Fruit fly (Drosophila melanogaster): ENCODE measurements around the gene Whamy.

The Whamy gene

DNA sequence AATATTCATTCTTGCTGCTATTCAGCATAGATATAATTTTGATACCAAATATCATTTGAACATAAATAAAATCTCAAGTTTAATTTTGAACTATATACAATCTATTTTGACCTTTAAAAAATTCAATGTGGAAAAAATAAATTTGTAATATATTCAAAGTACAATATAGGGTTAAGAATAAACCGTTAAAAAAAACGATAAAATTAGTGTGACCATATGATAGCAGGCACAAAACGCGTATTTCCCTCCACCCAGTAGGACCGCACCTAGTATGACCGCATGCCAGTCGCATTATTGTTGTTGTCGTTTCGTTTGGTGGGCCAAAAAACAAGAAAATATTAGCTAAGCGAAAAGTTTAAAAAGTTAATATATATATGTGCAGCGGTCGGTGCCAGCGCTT, 18.8 kb upstream of the Whamy start, which contains the start of gene CG8516:
CG8516 (plus strand) TSS at position 278 of the 400 bp plus-strand sequence.
- TF ChIP-seq Usf (GFP tag; optimal IDR thresholded peaks at IDR 0.05) (no peak), bigmax (GFP tag; optimal IDR thresholded peaks at IDR 0.05) (peak; percentile 38), CG16863 (GFP tag; optimal IDR thresholded peaks at IDR 0.05) (no peak), CG2202 (tag; optimal IDR thresholded peaks at IDR 0.05) (no peak), CG18764 (GFP tag; optimal IDR thresholded peaks at IDR 0.05) (no peak), CG13296 (GFP tag; optimal IDR thresholded peaks at IDR 0.05) (no peak), CG15479 (GFP tag; optimal IDR thresholded peaks at IDR 0.05) (no peak), CG4707 (GFP tag; optimal IDR thresholded peaks at IDR 0.05) (no peak), gce (GFP tag; IDR thresholded peaks at IDR 0.05) (no peak), CG18476 (GFP tag; optimal IDR thresholded peaks at IDR 0.05) (no peak), CG1024 (GFP tag; IDR thresholded peaks at IDR 0.05) (no peak), scrt (GFP tag; optimal IDR thresholded peaks at IDR 0.05) (no peak), CG10654 (GFP tag; optimal IDR thresholded peaks at IDR 0.05) (no peak), CG13424 (tag; optimal IDR thresholded peaks at IDR 0.05) (no peak), Dip3 (GFP tag; optimal IDR thresholded peaks at IDR 0.05) (no peak), CG1832 (GFP tag; optimal IDR thresholded peaks at IDR 0.05) (no peak), gcm (GFP tag; optimal IDR thresholded peaks at IDR 0.05) (no peak), kni (GFP tag; optimal IDR thresholded peaks at IDR 0.05) (no peak), insv (GFP tag; optimal IDR thresholded peaks at IDR 0.05) (no peak), CG15073 (GFP tag; optimal IDR thresholded peaks at IDR 0.05) (no peak), fd96Cb (tag; optimal IDR thresholded peaks at IDR 0.05) (no peak), CG4854 (GFP tag; optimal IDR thresholded peaks at IDR 0.05) (no peak), Ets97D (GFP tag; optimal IDR thresholded peaks at IDR 0.05) (peak; percentile 43), zfh1 (GFP tag; IDR thresholded peaks at IDR 0.05) (no peak), CG11247 (GFP tag; IDR thresholded peaks at IDR 0.05) (no peak), NfI (GFP tag; optimal IDR thresholded peaks at IDR 0.05) (no peak), CG4617 (GFP tag; optimal IDR thresholded peaks at IDR 0.05; ENCODE audit: borderline replicate concordance) (peak; percentile 91), abd-A (tag; optimal IDR thresholded peaks at IDR 0.05) (no peak), Atf6 (GFP tag; IDR thresholded peaks at IDR 0.05) (no peak), Atf3 (GFP tag; optimal IDR thresholded peaks at IDR 0.05) (peak; percentile 13), ro (GFP tag; IDR thresholded peaks at IDR 0.05) (no peak), CG4282 (GFP tag; optimal IDR thresholded peaks at IDR 0.05) (no peak), NK7.1 (GFP tag; optimal IDR thresholded peaks at IDR 0.05) (no peak), ap (GFP tag; IDR thresholded peaks at IDR 0.05) (no peak), prd (optimal IDR thresholded peaks at IDR 0.05) (no peak), prd (GFP tag; IDR thresholded peaks at IDR 0.05) (no peak), TFAM (GFP tag; optimal IDR thresholded peaks at IDR 0.05) (no peak), ems (GFP tag; optimal IDR thresholded peaks at IDR 0.05) (no peak), grau (tag; optimal IDR thresholded peaks at IDR 0.05) (peak; percentile 18), Jarid2 (GFP tag; optimal IDR thresholded peaks at IDR 0.05) (no peak), HmgD (GFP tag; optimal IDR thresholded peaks at IDR 0.05) (no peak), CG33557 (GFP tag; optimal IDR thresholded peaks at IDR 0.05) (no peak), nmo (GFP tag; optimal IDR thresholded peaks at IDR 0.05) (peak; percentile 36), pfk (GFP tag; optimal IDR thresholded peaks at IDR 0.05) (no peak), Sin3A (optimal IDR thresholded peaks at IDR 0.05) (peak; percentile 21), vnd (GFP tag; IDR thresholded peaks at IDR 0.05; ENCODE audit: partially characterized antibody) (no peak), CG16813 (GFP tag; IDR thresholded peaks at IDR 0.05; ENCODE audit: partially characterized antibody) (no peak), CG10147 (GFP tag; optimal IDR thresholded peaks at IDR 0.05) (peak; percentile 20), CG12942 (GFP tag; optimal IDR thresholded peaks at IDR 0.05) (no peak), pho (GFP tag; optimal IDR thresholded peaks at IDR 0.05) (no peak), hth (optimal IDR thresholded peaks at IDR 0.05) (no peak), Sox102F (GFP tag; optimal IDR thresholded peaks at IDR 0.05) (no peak)

Measured in whole organism, embryonic.